Worm (Caenorhabditis elegans) whole organism, early embryonic: Measurements from ENCODE around the gene cup-16.

ENCODE experiments used
- aly-1 ChIP-seq: sonication (generic microtip); optimal IDR thresholded peaks from 2 replicates; lab custom pipeline; 2016; ENCODE audit warnings: missing genetic modification characterization, missing compliant biosample characterization
- ama-1 ChIP-seq: fragments of 150-350 bp; optimal IDR thresholded peaks from 2 replicates; lab custom pipeline; 2014
- ceh-36 ChIP-seq: sonication (generic microtip); optimal IDR thresholded peaks from 2 replicates; lab custom pipeline; 2016; ENCODE audit warnings: missing genetic modification characterization, inconsistent platforms, missing compliant biosample characterization
- flt-1 ChIP-seq: fragments of 200-800 bp; sonication (Bioruptor generic); IDR thresholded peaks from 2 replicates; pipeline ENCODE4 v1.3.6; 2022; ENCODE audit warnings: missing genetic modification characterization, missing compliant biosample characterization
- hmbx-1 ChIP-seq: sonication (generic microtip); optimal IDR thresholded peaks from 2 replicates; lab custom pipeline; 2016; ENCODE audit warnings: mild to moderate bottlenecking, missing genetic modification characterization, missing compliant biosample characterization
- hnd-1 ChIP-seq: sonication (generic microtip); optimal IDR thresholded peaks from 2 replicates; lab custom pipeline; 2016; ENCODE audit warnings: missing genetic modification characterization, missing compliant biosample characterization
- pes-1 ChIP-seq: fragments of 200-800 bp; sonication (Bioruptor generic); IDR thresholded peaks from 2 replicates; pipeline ENCODE4 v1.3.6; 2022; ENCODE audit warnings: missing genetic modification reagents, missing genetic modification characterization, missing compliant biosample characterization
- scrt-1 ChIP-seq: fragments of 200-800 bp; sonication (Bioruptor generic); IDR thresholded peaks from 2 replicates; pipeline ENCODE4 v1.3.6; 2022; ENCODE audit warnings: missing genetic modification characterization, missing compliant biosample characterization
- tbx-37 ChIP-seq: fragments of 200-800 bp; sonication (Bioruptor generic); conservative IDR thresholded peaks from 2 replicates; pipeline ENCODE4 v1.3.6; 2022; ENCODE audit warnings: missing genetic modification reagents, missing genetic modification characterization, missing compliant biosample characterization

DNA sequence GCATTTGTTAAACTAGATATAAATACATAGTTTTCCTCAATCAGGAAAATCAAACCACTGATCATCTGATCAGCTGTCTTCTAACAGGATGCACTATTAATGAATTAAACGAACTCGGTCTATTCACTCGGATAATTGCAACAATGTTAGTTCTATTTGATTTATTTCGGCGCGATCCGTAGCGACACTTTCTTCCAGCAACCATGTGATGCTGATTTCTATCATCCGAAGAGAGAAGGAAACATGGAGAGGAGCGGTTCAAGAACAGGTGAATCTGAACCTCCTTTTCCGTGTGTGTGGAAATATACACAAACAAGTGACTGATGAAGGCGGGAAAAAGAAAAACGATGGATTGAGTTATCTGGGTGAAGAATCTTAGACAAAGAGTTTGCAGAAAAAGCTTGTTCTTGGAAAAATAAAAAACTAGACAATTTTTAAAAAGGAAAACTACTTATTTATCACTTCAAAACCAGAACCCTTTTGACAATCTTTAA lies 24.8 kb downstream of the cup-16 start:
- TF ChIP-seq ama-1 (lab: Kevin White, UChicago) (no peak), tbx-37 (GFP tag; lab: Robert Waterston, UW) (no peak), hnd-1 (tag; lab: Kevin White, UChicago) (no peak), scrt-1 (GFP tag; lab: Robert Waterston, UW) (no peak), hmbx-1 (tag; lab: Kevin White, UChicago) (no peak), flt-1 (GFP tag; lab: Robert Waterston, UW) (no peak), aly-1 (tag; lab: Kevin White, UChicago) (no peak), pes-1 (no peak), ceh-36 (tag; lab: Kevin White, UChicago) (no peak)
